Fruit fly (Drosophila melanogaster) whole organism, wandering third instar larva: ENCODE measurements around the gene CG33703.

ENCODE experiments used
- Abd-B ChIP-seq: fragments of >200 bp; optimal IDR thresholded peaks from 2 replicates; lab custom pipeline; 2017; ENCODE audit warnings: missing biosample characterization, missing genetic modification characterization
- Dif ChIP-seq: fragments of 200-275, 200-300 bp; sonication (Bioruptor generic); optimal IDR thresholded peaks from 2 replicates; lab custom pipeline; 2018; ENCODE audit warnings: missing biosample characterization, missing genetic modification characterization; ENCODE audit not compliant: partially characterized antibody
- HLH106 ChIP-seq: fragments of 200-800 bp; optimal IDR thresholded peaks from 3 replicates; lab custom pipeline; 2019; ENCODE audit warnings: missing biosample characterization, mild to moderate bottlenecking, missing genetic modification characterization, moderate library complexity
- Hr78 ChIP-seq: fragments of >200 bp; optimal IDR thresholded peaks from 2 replicates; lab custom pipeline; 2017; ENCODE audit warnings: missing biosample characterization, missing genetic modification characterization
- Mio ChIP-seq: sonication (Bioruptor generic); optimal IDR thresholded peaks from 2 replicates; lab custom pipeline; 2016; ENCODE audit warnings: missing biosample characterization, missing genetic modification characterization
- Myc ChIP-seq: fragments of >200 bp; optimal IDR thresholded peaks from 2 replicates; lab custom pipeline; 2017
- foxo ChIP-seq, 2 experiments: fragments of 200-800 bp; sonication (Bioruptor generic); optimal IDR thresholded peaks; 2 replicates in 1 of 2; 3 replicates in 1 of 2; lab custom pipeline; 2016 to 2017; ENCODE audit warnings: missing biosample characterization in 2 of 2, missing genetic modification characterization in 2 of 2
- fru ChIP-seq: fragments of 200-800 bp; sonication (Bioruptor generic); optimal IDR thresholded peaks from 3 replicates; lab custom pipeline; 2016; ENCODE audit warnings: missing biosample characterization, mild to moderate bottlenecking, missing genetic modification characterization
- h ChIP-seq: fragments of 200-800 bp; sonication (Bioruptor generic); optimal IDR thresholded peaks from 3 replicates; lab custom pipeline; 2016; ENCODE audit warnings: missing biosample characterization, mild to moderate bottlenecking, missing genetic modification characterization
- lola ChIP-seq: fragments of >200 bp; optimal IDR thresholded peaks from 2 replicates; lab custom pipeline; 2017; ENCODE audit warnings: missing biosample characterization, missing genetic modification characterization
- pan ChIP-seq: fragments of >200 bp; optimal IDR thresholded peaks from 2 replicates; lab custom pipeline; 2017
- psq ChIP-seq: fragments of 200-800 bp; sonication (Bioruptor generic); optimal IDR thresholded peaks from 3 replicates; lab custom pipeline; 2017; ENCODE audit warnings: missing biosample characterization, mild to moderate bottlenecking, missing genetic modification characterization, moderate library complexity
- rgr ChIP-seq: fragments of 200-800 bp; sonication (Bioruptor generic); optimal IDR thresholded peaks from 3 replicates; lab custom pipeline; 2016; ENCODE audit warnings: missing biosample characterization, mild to moderate bottlenecking, missing genetic modification characterization
- sv ChIP-seq: fragments of 200-800 bp; sonication (Bioruptor generic); optimal IDR thresholded peaks from 3 replicates; lab custom pipeline; 2016; ENCODE audit warnings: missing biosample characterization, missing genetic modification characterization

- no peak for TF ChIP-seq pan (lab: Kevin White, UChicago)
- TF ChIP-seq psq (GFP tag; lab: Kevin White, UChicago) = no peak
- TF ChIP-seq h (GFP tag; lab: Kevin White, UChicago) = no peak
- no peak for TF ChIP-seq fru
- no peak for TF ChIP-seq rgr (GFP tag; lab: Kevin White, UChicago)
- TF ChIP-seq Hr78 (GFP tag; lab: Kevin White, UChicago) = no peak
- no peak for TF ChIP-seq Dif (GFP tag; lab: Kevin White, UChicago)
- no peak for TF ChIP-seq Myc (lab: Kevin White, UChicago)
- TF ChIP-seq foxo (GFP tag; optimal IDR thresholded peaks at IDR 0.05; lab: Kevin White, UChicago) = no peak
- TF ChIP-seq sv (GFP tag; lab: Kevin White, UChicago) = no peak
- no peak for TF ChIP-seq lola (GFP tag; lab: Kevin White, UChicago)
- TF ChIP-seq Mio = no peak
- TF ChIP-seq Abd-B (GFP tag; lab: Kevin White, UChicago) = no peak
- TF ChIP-seq HLH106 (tag; lab: Kevin White, UChicago) = no peak
Observed at dm6 chr3L:9512560-9512959, at the start of gene CG33703.
